Worm (Caenorhabditis elegans): Measurements from ENCODE around the gene msp-152.

msp-152 gene

ce11 chrII:4888527-4889487 is 44.0 kb upstream of the msp-152 start, which contains the start of gene pgm-1 (continued):
- TF ChIP-seq mdl-1 (tag; optimal IDR thresholded peaks at IDR 0.05) (no peak), nhr-20 (tag; optimal IDR thresholded peaks at IDR 0.05) (peak; percentile 42)

ce11 chrII:4891012-4891775 is 41.6 kb upstream of the msp-152 start, which contains the start of gene gst-9:
gst-9 (plus strand) TSS chrII:4891585.
- TF ChIP-seq F16B12.6 (tag; optimal IDR thresholded peaks at IDR 0.05) (no peak), mef-2 (tag; optimal IDR thresholded peaks at IDR 0.05) (no peak), dpl-1 (GFP tag; optimal IDR thresholded peaks at IDR 0.05) (peak in 1 of 3 experiments; percentile 8), mab-9 (GFP tag; IDR thresholded peaks at IDR 0.05) (no peak), rnt-1 (tag; optimal IDR thresholded peaks at IDR 0.05) (no peak), aha-1 (tag; optimal IDR thresholded peaks at IDR 0.05) (no peak), nhr-76 (tag; optimal IDR thresholded peaks at IDR 0.05) (no peak), elt-3 (tag; optimal IDR thresholded peaks at IDR 0.05) (peak in 1 of 6 experiments; percentile 34), fkh-10 (GFP tag; optimal IDR thresholded peaks at IDR 0.05) (no peak), fos-1 (tag; optimal IDR thresholded peaks at IDR 0.05) (no peak), egl-27 (tag; optimal IDR thresholded peaks at IDR 0.05) (no peak), unc-98 (GFP tag; IDR thresholded peaks at IDR 0.05) (no peak), snpc-4 (tag; optimal IDR thresholded peaks at IDR 0.05) (no peak), blmp-1 (tag; optimal IDR thresholded peaks at IDR 0.05) (no peak), alr-1 (tag; optimal IDR thresholded peaks at IDR 0.05; ENCODE audit: borderline replicate concordance) (no peak), zip-4 (GFP tag; optimal IDR thresholded peaks at IDR 0.05) (no peak), elt-2 (tag; optimal IDR thresholded peaks at IDR 0.05) (peak; percentile 63), ztf-11 (tag; optimal IDR thresholded peaks at IDR 0.05) (no peak), jun-1 (tag; optimal IDR thresholded peaks at IDR 0.05) (no peak), xbp-1 (tag; optimal IDR thresholded peaks at IDR 0.05) (no peak), hlh-4 (tag; optimal IDR thresholded peaks at IDR 0.05) (no peak), unc-86 (tag; optimal IDR thresholded peaks at IDR 0.05) (no peak), nhr-11 (tag; optimal IDR thresholded peaks at IDR 0.05) (no peak), fkh-8 (tag; optimal IDR thresholded peaks at IDR 0.05) (peak; percentile 26), nhr-84 (tag; optimal IDR thresholded peaks at IDR 0.05) (no peak), nhr-28 (tag; optimal IDR thresholded peaks at IDR 0.05) (no peak), swsn-7 (tag; optimal IDR thresholded peaks at IDR 0.05) (peak; percentile 7), C34B4.2 (tag; optimal IDR thresholded peaks at IDR 0.05) (no peak), sup-37 (GFP tag; optimal IDR thresholded peaks at IDR 0.05) (no peak), lin-13 (GFP tag; optimal IDR thresholded peaks at IDR 0.05) (no peak), irx-1 (tag; optimal IDR thresholded peaks at IDR 0.05) (no peak), snu-23 (GFP tag; optimal IDR thresholded peaks at IDR 0.05) (peak; percentile 38), grh-1 (GFP tag; IDR thresholded peaks at IDR 0.05) (no peak), efl-1 (optimal IDR thresholded peaks at IDR 0.05) (peak; percentile 0 to 7), efl-1 (GFP tag; optimal IDR thresholded peaks at IDR 0.05 in 1 of 2) (peak in 1 of 2 experiments; percentile 55), ceh-8 (GFP tag; optimal IDR thresholded peaks at IDR 0.05) (no peak), lsy-2 (tag; optimal IDR thresholded peaks at IDR 0.05) (no peak), fkh-4 (tag; optimal IDR thresholded peaks at IDR 0.05; ENCODE audit: borderline replicate concordance) (no peak), lin-14 (GFP tag; optimal IDR thresholded peaks at IDR 0.05) (peak; percentile 17), nhr-77 (tag; optimal IDR thresholded peaks at IDR 0.05) (no peak), ztf-4 (tag; optimal IDR thresholded peaks at IDR 0.05) (no peak), mep-1 (tag; optimal IDR thresholded peaks at IDR 0.05) (peak; percentile 38), unc-30 (tag; optimal IDR thresholded peaks at IDR 0.05) (no peak), nhr-19 (GFP tag; conservative IDR thresholded peaks at IDR 0.05) (peak; percentile 21; the same call in 1 of the 2 replicates), ceh-63 (GFP tag; optimal IDR thresholded peaks at IDR 0.05) (no peak), ces-1 (GFP tag; optimal IDR thresholded peaks at IDR 0.05) (no peak)
